Worm (Caenorhabditis elegans) whole organism, early embryonic: ENCODE results near the gene Y45F10B.12.
"Not testable (repeated sequence)": the region's sequence is repeated elsewhere in the genome, so short reads cannot be mapped to it uniquely, and the experiment has no call there.

Experiments
- F13C5.2 ChIP-seq: sonication (generic microtip); optimal IDR thresholded peaks from 2 replicates; lab custom pipeline; 2017; ENCODE audit warnings: mild to moderate bottlenecking, missing genetic modification characterization, inconsistent platforms, missing compliant biosample characterization
- aly-1 ChIP-seq: sonication (generic microtip); optimal IDR thresholded peaks from 2 replicates; lab custom pipeline; 2016; ENCODE audit warnings: missing genetic modification characterization, missing compliant biosample characterization
- ama-1 ChIP-seq: fragments of 150-350 bp; optimal IDR thresholded peaks from 2 replicates; lab custom pipeline; 2014
- ceh-36 ChIP-seq: sonication (generic microtip); optimal IDR thresholded peaks from 2 replicates; lab custom pipeline; 2016; ENCODE audit warnings: missing genetic modification characterization, inconsistent platforms, missing compliant biosample characterization
- flt-1 ChIP-seq: fragments of 200-800 bp; sonication (Bioruptor generic); IDR thresholded peaks from 2 replicates; pipeline ENCODE4 v1.3.6; 2022; ENCODE audit warnings: missing genetic modification characterization, missing compliant biosample characterization
- hmbx-1 ChIP-seq: sonication (generic microtip); optimal IDR thresholded peaks from 2 replicates; lab custom pipeline; 2016; ENCODE audit warnings: mild to moderate bottlenecking, missing genetic modification characterization, missing compliant biosample characterization
- hmg-4 ChIP-seq: fragments of 200-800 bp; sonication (Bioruptor generic); optimal IDR thresholded peaks from 2 replicates; lab custom pipeline; 2018; ENCODE audit warnings: mild to moderate bottlenecking, missing genetic modification characterization, missing compliant biosample characterization
- pes-1 ChIP-seq: fragments of 200-800 bp; sonication (Bioruptor generic); IDR thresholded peaks from 2 replicates; pipeline ENCODE4 v1.3.6; 2022; ENCODE audit warnings: missing genetic modification reagents, missing genetic modification characterization, missing compliant biosample characterization
- tbx-11 ChIP-seq: fragments of 200-800 bp; sonication (Bioruptor generic); IDR thresholded peaks from 2 replicates; pipeline ENCODE4 v1.3.6; 2022; ENCODE audit warnings: missing genetic modification characterization, missing compliant biosample characterization
- tbx-37 ChIP-seq: fragments of 200-800 bp; sonication (Bioruptor generic); conservative IDR thresholded peaks from 2 replicates; pipeline ENCODE4 v1.3.6; 2022; ENCODE audit warnings: missing genetic modification reagents, missing genetic modification characterization, missing compliant biosample characterization
- tra-4 ChIP-seq: sonication (generic microtip); optimal IDR thresholded peaks from 2 replicates; lab custom pipeline; 2017; ENCODE audit warnings: missing genetic modification characterization, missing compliant biosample characterization

DNA sequence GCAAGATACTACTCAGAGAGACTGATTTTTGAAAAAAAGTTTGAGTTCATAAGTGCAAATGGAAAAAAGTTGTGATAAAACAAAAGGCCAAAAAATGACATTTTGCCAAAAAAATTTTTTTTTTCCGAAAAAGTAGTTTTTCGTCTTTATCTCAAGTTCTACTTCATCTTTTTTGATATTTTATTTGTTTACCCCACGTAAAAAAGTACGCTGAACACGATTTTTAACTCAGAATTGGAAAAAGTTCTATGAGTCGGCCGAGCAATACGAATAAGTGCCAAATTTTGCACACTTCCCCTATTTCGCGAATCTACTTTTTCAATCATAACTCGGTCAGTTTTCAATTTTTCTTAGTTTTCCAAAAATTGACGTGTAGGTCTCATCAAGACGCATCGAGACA, 8.3 kb upstream of the Y45F10B.12 start, which contains the start of gene sru-16:
- TF ChIP-seq ama-1 (lab: Kevin White, UChicago); F13C5.2 (tag; lab: Kevin White, UChicago); ceh-36; aly-1 (tag; lab: Kevin White, UChicago); hmbx-1 (tag; lab: Kevin White, UChicago); hmg-4; tbx-11 (GFP tag; lab: Robert Waterston, UW); tra-4 (tag; lab: Kevin White, UChicago); tbx-37 (GFP tag; lab: Robert Waterston, UW); pes-1 (GFP tag; lab: Robert Waterston, UW); flt-1: not testable (repeated sequence)
